Fruit fly (Drosophila melanogaster) whole organism, embryonic: Measurements from ENCODE around the gene AstC.

ENCODE experiments used
- Asciz ChIP-seq: fragments of 200-800 bp; sonication (Bioruptor generic); optimal IDR thresholded peaks from 2 replicates; lab custom pipeline; 2017; ENCODE audit warnings: missing biosample characterization, mild to moderate bottlenecking, missing genetic modification characterization, missing genetic modification reagents
- CG11085 ChIP-seq: fragments of 200-800 bp; sonication (Bioruptor generic); IDR thresholded peaks from 2 replicates; pipeline ENCODE4 v1.3.6; 2022; ENCODE audit warnings: missing biosample characterization, missing genetic modification characterization
- CG11093 ChIP-seq: fragments of 200-800 bp; sonication (Bioruptor generic); IDR thresholded peaks from 3 replicates; pipeline ENCODE4 v1.3.6; 2022; ENCODE audit warnings: missing biosample characterization, missing genetic modification characterization
- CG11398 ChIP-seq: fragments of 200-800 bp; sonication (Bioruptor generic); optimal IDR thresholded peaks from 2 replicates; lab custom pipeline; 2016; ENCODE audit warnings: missing biosample characterization, missing genetic modification characterization
- CG12769 ChIP-seq: fragments of 200-800 bp; sonication (Bioruptor generic); optimal IDR thresholded peaks from 2 replicates; lab custom pipeline; 2019; ENCODE audit warnings: missing biosample characterization, mild to moderate bottlenecking, missing genetic modification characterization, moderate library complexity
- CG14441 ChIP-seq: fragments of 200-800 bp; sonication (Bioruptor generic); IDR thresholded peaks from 2 replicates; pipeline ENCODE4 v1.3.6; 2022; ENCODE audit warnings: missing biosample characterization, missing genetic modification characterization
- CG15514 ChIP-seq: fragments of 200-800 bp; sonication (Bioruptor generic); optimal IDR thresholded peaks from 3 replicates; lab custom pipeline; 2017; ENCODE audit warnings: missing biosample characterization, missing genetic modification characterization, mild to moderate bottlenecking, moderate library complexity, missing genetic modification reagents
- CG1792 ChIP-seq: fragments of 200-800 bp; sonication (Bioruptor generic); optimal IDR thresholded peaks from 2 replicates; lab custom pipeline; 2016; ENCODE audit warnings: missing biosample characterization, missing genetic modification characterization
- CG18476 ChIP-seq: fragments of 200-800 bp; sonication (Bioruptor generic); optimal IDR thresholded peaks from 2 replicates; lab custom pipeline; 2016; ENCODE audit warnings: missing biosample characterization, mild to moderate bottlenecking, missing genetic modification characterization
- CG32772 ChIP-seq: fragments of 200-800 bp; sonication (Bioruptor generic); IDR thresholded peaks from 2 replicates; pipeline ENCODE4 v1.3.6; 2022; ENCODE audit warnings: missing biosample characterization, missing genetic modification characterization
- CG33557 ChIP-seq: fragments of 200-800 bp; sonication (Bioruptor generic); optimal IDR thresholded peaks from 2 replicates; lab custom pipeline; 2019; ENCODE audit warnings: missing biosample characterization, mild to moderate bottlenecking, missing genetic modification characterization, moderate library complexity
- CG34376 ChIP-seq: fragments of 200-800 bp; sonication (Bioruptor generic); optimal IDR thresholded peaks from 2 replicates; lab custom pipeline; 2018; ENCODE audit warnings: missing biosample characterization, mild to moderate bottlenecking, missing genetic modification characterization
- CG4707 ChIP-seq: fragments of 200-800 bp; sonication (Bioruptor generic); optimal IDR thresholded peaks from 2 replicates; lab custom pipeline; 2018; ENCODE audit warnings: missing biosample characterization, mild to moderate bottlenecking, missing genetic modification characterization, moderate library complexity
- CG7357 ChIP-seq: fragments of 200-800 bp; sonication (Bioruptor generic); IDR thresholded peaks from 3 replicates; pipeline ENCODE4 v1.3.6; 2022; ENCODE audit warnings: missing biosample characterization, missing genetic modification characterization
- Camta ChIP-seq: fragments of 200-800 bp; sonication (Bioruptor generic); optimal IDR thresholded peaks from 2 replicates; lab custom pipeline; 2016; ENCODE audit warnings: missing biosample characterization, missing genetic modification characterization
- Dad ChIP-seq: fragments of 200-800 bp; sonication (Bioruptor generic); optimal IDR thresholded peaks from 3 replicates; lab custom pipeline; 2016; ENCODE audit warnings: missing biosample characterization, missing genetic modification characterization
- Dek ChIP-seq: fragments of 200-800 bp; sonication (Bioruptor generic); optimal IDR thresholded peaks from 3 replicates; lab custom pipeline; 2019; ENCODE audit warnings: missing biosample characterization, mild to moderate bottlenecking, missing genetic modification characterization, moderate library complexity
- ERR ChIP-seq: fragments of 200-800 bp; sonication (Bioruptor generic); optimal IDR thresholded peaks from 2 replicates; lab custom pipeline; 2016; ENCODE audit warnings: missing biosample characterization, missing genetic modification characterization
- Fer3 ChIP-seq: fragments of 200-800 bp; sonication (Bioruptor generic); optimal IDR thresholded peaks from 2 replicates; lab custom pipeline; 2018; ENCODE audit warnings: missing biosample characterization, mild to moderate bottlenecking, missing genetic modification characterization, moderate library complexity
- Gsc ChIP-seq: fragments of 200-800 bp; sonication (Bioruptor generic); IDR thresholded peaks from 2 replicates; pipeline ENCODE4 v1.3.6; 2022; ENCODE audit warnings: missing biosample characterization, missing genetic modification characterization
- NK7.1 ChIP-seq: fragments of 200-800 bp; sonication (Bioruptor generic); optimal IDR thresholded peaks from 3 replicates; lab custom pipeline; 2016; ENCODE audit warnings: missing biosample characterization, missing genetic modification characterization
- Nf-YB ChIP-seq: fragments of 200-800 bp; sonication (Bioruptor generic); optimal IDR thresholded peaks from 3 replicates; lab custom pipeline; 2019; ENCODE audit warnings: missing biosample characterization, mild to moderate bottlenecking, missing genetic modification characterization, moderate library complexity
- Ravus ChIP-seq: fragments of 200-800 bp; sonication (Bioruptor generic); IDR thresholded peaks from 2 replicates; pipeline ENCODE4 v1.3.6; 2022; ENCODE audit warnings: missing biosample characterization, missing genetic modification characterization
- Scr ChIP-seq: fragments of 200-800 bp; sonication (Bioruptor generic); IDR thresholded peaks from 2 replicates; pipeline ENCODE4 v1.3.6; 2022; ENCODE audit warnings: missing biosample characterization, missing genetic modification characterization; ENCODE audit not compliant: partially characterized antibody
- Ssrp ChIP-seq: fragments of 200-800 bp; sonication (Bioruptor generic); optimal IDR thresholded peaks from 2 replicates; lab custom pipeline; 2018; ENCODE audit warnings: missing biosample characterization, mild to moderate bottlenecking, missing genetic modification characterization, moderate library complexity
- Taf1 ChIP-seq: fragments of 200-800 bp; sonication (Bioruptor generic); IDR thresholded peaks from 2 replicates; pipeline ENCODE4 v1.3.6; 2022; ENCODE audit warnings: missing biosample characterization, missing genetic modification characterization
- ap ChIP-seq: fragments of 200-800 bp; sonication (Bioruptor generic); IDR thresholded peaks from 2 replicates; pipeline ENCODE4 v1.3.6; 2022; ENCODE audit warnings: missing biosample characterization, missing genetic modification characterization
- ara ChIP-seq: fragments of 200-800 bp; sonication (Bioruptor generic); IDR thresholded peaks from 2 replicates; pipeline ENCODE4 v1.3.6; 2022; ENCODE audit warnings: missing biosample characterization, missing genetic modification characterization
- ase ChIP-seq: fragments of 200-800 bp; sonication (Bioruptor generic); IDR thresholded peaks from 3 replicates; pipeline ENCODE4 v1.3.6; 2022; ENCODE audit warnings: missing biosample characterization, missing genetic modification characterization
- az2 ChIP-seq: fragments of 200-800 bp; sonication (Bioruptor generic); optimal IDR thresholded peaks from 3 replicates; lab custom pipeline; 2016; ENCODE audit warnings: missing biosample characterization, missing genetic modification characterization
- eyg ChIP-seq: fragments of 200-800 bp; sonication (Bioruptor generic); optimal IDR thresholded peaks from 3 replicates; lab custom pipeline; 2016; ENCODE audit warnings: missing biosample characterization, missing genetic modification characterization
- fd3F ChIP-seq: fragments of 200-800 bp; sonication (Bioruptor generic); optimal IDR thresholded peaks from 2 replicates; lab custom pipeline; 2018; ENCODE audit warnings: missing biosample characterization, mild to moderate bottlenecking, missing genetic modification characterization, moderate library complexity
- ham ChIP-seq: fragments of 200-800 bp; sonication (Bioruptor generic); IDR thresholded peaks from 2 replicates; pipeline ENCODE4 v1.3.6; 2022; ENCODE audit warnings: missing biosample characterization, missing genetic modification characterization
- hb ChIP-seq: fragments of 200-800 bp; sonication (Bioruptor generic); IDR thresholded peaks from 3 replicates; pipeline ENCODE4 v1.3.6; 2022; ENCODE audit warnings: missing biosample characterization, missing genetic modification characterization; ENCODE audit not compliant: partially characterized antibody
- ind ChIP-seq: fragments of 200-800 bp; sonication (Bioruptor generic); optimal IDR thresholded peaks from 3 replicates; lab custom pipeline; 2016; ENCODE audit warnings: missing biosample characterization, missing genetic modification characterization
- jing ChIP-seq: fragments of 200-800 bp; sonication (Bioruptor generic); optimal IDR thresholded peaks from 2 replicates; lab custom pipeline; 2018; ENCODE audit warnings: missing biosample characterization, mild to moderate bottlenecking, missing genetic modification characterization
- lbe ChIP-seq: fragments of 200-800 bp; sonication (Bioruptor generic); optimal IDR thresholded peaks from 2 replicates; lab custom pipeline; 2016; ENCODE audit warnings: missing biosample characterization, mild to moderate bottlenecking, missing genetic modification characterization
- mld ChIP-seq: fragments of 200-800 bp; sonication (Bioruptor generic); IDR thresholded peaks from 3 replicates; pipeline ENCODE4 v1.3.6; 2022; ENCODE audit warnings: missing biosample characterization, missing genetic modification characterization; ENCODE audit not compliant: partially characterized antibody
- nau ChIP-seq: fragments of 200-800 bp; sonication (Bioruptor generic); optimal IDR thresholded peaks from 3 replicates; lab custom pipeline; 2017; ENCODE audit warnings: missing biosample characterization, mild to moderate bottlenecking, missing genetic modification characterization, missing genetic modification reagents
- phol ChIP-seq: fragments of 200-800 bp; sonication (Bioruptor generic); optimal IDR thresholded peaks from 3 replicates; lab custom pipeline; 2018; ENCODE audit warnings: missing biosample characterization, mild to moderate bottlenecking, missing genetic modification characterization, moderate library complexity
- psq ChIP-seq: fragments of 200-800 bp; sonication (Bioruptor generic); optimal IDR thresholded peaks from 2 replicates; lab custom pipeline; 2017; ENCODE audit warnings: missing biosample characterization, missing genetic modification characterization
- pzg ChIP-seq: fragments of 200-800 bp; sonication (Bioruptor generic); optimal IDR thresholded peaks from 3 replicates; lab custom pipeline; 2018; ENCODE audit warnings: missing biosample characterization, mild to moderate bottlenecking, missing genetic modification characterization, moderate library complexity
- repo ChIP-seq: fragments of 200-800 bp; sonication (Bioruptor generic); optimal IDR thresholded peaks from 2 replicates; lab custom pipeline; 2016; ENCODE audit warnings: missing biosample characterization, missing genetic modification characterization
- sr ChIP-seq: fragments of 200-800 bp; sonication (Bioruptor generic); IDR thresholded peaks from 3 replicates; pipeline ENCODE4 v1.3.6; 2022; ENCODE audit warnings: missing biosample characterization, missing genetic modification characterization
- stwl ChIP-seq: fragments of 200-800 bp; sonication (Bioruptor generic); optimal IDR thresholded peaks from 3 replicates; lab custom pipeline; 2018; ENCODE audit warnings: missing biosample characterization, mild to moderate bottlenecking, missing genetic modification characterization, moderate library complexity
- tin ChIP-seq: fragments of 200-800 bp; sonication (Bioruptor generic); optimal IDR thresholded peaks from 3 replicates; lab custom pipeline; 2016; ENCODE audit warnings: missing biosample characterization, missing genetic modification characterization
- ttk ChIP-seq: fragments of 200-800 bp; sonication (Bioruptor generic); IDR thresholded peaks from 2 replicates; pipeline ENCODE4 v2.1.2; 2022; ENCODE audit warnings: missing biosample characterization, missing genetic modification characterization
- tx ChIP-seq: fragments of 200-800 bp; sonication (Bioruptor generic); optimal IDR thresholded peaks from 2 replicates; lab custom pipeline; 2016; ENCODE audit warnings: missing biosample characterization, missing genetic modification characterization
- vnd ChIP-seq: fragments of 200-800 bp; sonication (Bioruptor generic); IDR thresholded peaks from 3 replicates; pipeline ENCODE4 v1.3.6; 2022; ENCODE audit warnings: missing biosample characterization, missing genetic modification characterization; ENCODE audit not compliant: partially characterized antibody
- zen2 ChIP-seq: fragments of 200-800 bp; sonication (Bioruptor generic); IDR thresholded peaks from 3 replicates; pipeline ENCODE4 v1.3.6; 2022; ENCODE audit warnings: missing biosample characterization, missing genetic modification characterization; ENCODE audit not compliant: partially characterized antibody
- zfh1 ChIP-seq: fragments of 200-800 bp; sonication (Bioruptor generic); IDR thresholded peaks from 3 replicates; pipeline ENCODE4 v1.3.6; 2022; ENCODE audit warnings: missing biosample characterization, missing genetic modification characterization

The AstC gene

DNA sequence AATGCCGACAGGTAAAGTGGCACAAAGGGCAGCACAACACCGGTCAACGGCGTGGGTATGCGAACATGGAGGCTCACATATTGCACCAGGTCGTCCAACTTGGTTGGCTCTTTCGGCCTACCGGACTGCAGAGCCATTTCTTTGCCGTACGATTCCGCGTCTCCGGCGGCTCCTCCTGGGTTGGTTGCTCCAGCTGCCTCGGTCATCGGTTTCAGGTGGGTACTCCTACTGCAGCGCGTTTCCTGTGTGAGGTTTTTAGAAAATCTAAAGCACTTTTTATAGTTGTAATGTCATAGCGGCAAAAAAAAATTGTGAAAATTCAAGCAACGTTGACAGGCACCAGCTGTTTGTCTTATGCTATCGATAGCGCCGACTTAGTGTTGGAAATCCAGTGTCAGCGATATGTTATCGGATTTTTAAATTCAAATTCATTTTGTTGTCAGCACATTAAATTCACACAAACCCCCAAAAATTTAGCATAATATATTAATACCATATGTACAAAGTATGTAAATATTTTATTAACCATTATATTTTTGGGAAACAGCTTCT, 38.8 kb upstream of the AstC start, which contains the start of gene CG6230 (continued):
- TF ChIP-seq mld (no peak), sr (GFP tag; lab: Robert Waterston, UW) (no peak), eyg (GFP tag; lab: Kevin White, UChicago) (no peak), jing (GFP tag; lab: Kevin White, UChicago) (no peak), Ssrp (no peak), CG1792 (GFP tag; lab: Kevin White, UChicago) (no peak), tin (no peak), vnd (GFP tag; lab: Robert Waterston, UW) (no peak), Dad (GFP tag; lab: Kevin White, UChicago) (no peak), lbe (no peak), phol (tag; lab: Kevin White, UChicago) (peak; percentile 14), ind (GFP tag; lab: Kevin White, UChicago) (no peak), Taf1 (GFP tag; lab: Robert Waterston, UW) (no peak), CG11085 (no peak), pzg (GFP tag; lab: Kevin White, UChicago) (peak; percentile 54), ERR (no peak), zen2 (GFP tag; lab: Robert Waterston, UW) (peak; percentile 72; the same call in 2 of the 3 replicates), CG11093 (GFP tag; lab: Robert Waterston, UW) (no peak), ase (GFP tag; lab: Robert Waterston, UW) (no peak), Gsc (no peak), Asciz (GFP tag; lab: Kevin White, UChicago) (no peak), ap (GFP tag; lab: Robert Waterston, UW) (no peak), ham (GFP tag; lab: Robert Waterston, UW) (no peak), CG34376 (GFP tag; lab: Kevin White, UChicago) (no peak), CG11398 (GFP tag; lab: Kevin White, UChicago) (no peak), CG33557 (GFP tag; lab: Kevin White, UChicago) (no peak), Nf-YB (no peak), Ravus (no peak), Scr (GFP tag; lab: Robert Waterston, UW) (peak; percentile 70), tx (GFP tag; lab: Kevin White, UChicago) (no peak), az2 (GFP tag; lab: Kevin White, UChicago) (no peak), nau (GFP tag; lab: Kevin White, UChicago) (no peak), ttk (GFP tag; lab: Robert Waterston, UW) (no peak), Dek (tag; lab: Kevin White, UChicago) (no peak), Camta (GFP tag; lab: Kevin White, UChicago) (no peak), CG18476 (no peak), NK7.1 (GFP tag; lab: Kevin White, UChicago) (no peak), hb (GFP tag; lab: Robert Waterston, UW) (no peak), psq (GFP tag; lab: Kevin White, UChicago) (no peak), CG15514 (GFP tag; lab: Kevin White, UChicago) (peak; percentile 16), repo (GFP tag; lab: Kevin White, UChicago) (no peak), CG14441 (GFP tag; lab: Robert Waterston, UW) (no peak), CG7357 (GFP tag; lab: Robert Waterston, UW) (no peak), ara (GFP tag; lab: Robert Waterston, UW) (no peak), fd3F (GFP tag; lab: Kevin White, UChicago) (no peak), stwl (tag; lab: Kevin White, UChicago) (peak; percentile 40), Fer3 (no peak), CG4707 (GFP tag; lab: Kevin White, UChicago) (no peak), zfh1 (GFP tag; lab: Robert Waterston, UW) (no peak), CG32772 (no peak), CG12769 (tag; lab: Kevin White, UChicago) (no peak)
